Fruit fly (Drosophila melanogaster) whole organism, embryonic: Measurements from ENCODE around the gene dob.

ENCODE experiments used
- Abd-B ChIP-seq: fragments of 200-800 bp; sonication (Bioruptor generic); optimal IDR thresholded peaks from 2 replicates; lab custom pipeline; 2018; ENCODE audit warnings: missing biosample characterization, mild to moderate bottlenecking, missing genetic modification characterization, moderate library complexity
- CG10654 ChIP-seq: fragments of 200-800 bp; sonication (Bioruptor generic); optimal IDR thresholded peaks from 2 replicates; lab custom pipeline; 2016; ENCODE audit warnings: missing biosample characterization, missing genetic modification characterization
- CG6254 ChIP-seq: fragments of 200-800 bp; sonication (Bioruptor generic); optimal IDR thresholded peaks from 3 replicates; lab custom pipeline; 2017; ENCODE audit warnings: mild to moderate bottlenecking, missing biosample characterization, missing genetic modification reagents, missing genetic modification characterization
- CG9215 ChIP-seq: fragments of 200-800 bp; sonication (Bioruptor generic); IDR thresholded peaks from 2 replicates; pipeline ENCODE4 v1.3.6; 2022; ENCODE audit warnings: missing biosample characterization, missing genetic modification characterization
- Gug ChIP-seq: fragments of 200-800 bp; sonication (Bioruptor generic); IDR thresholded peaks from 4 replicates; pipeline ENCODE4 v1.3.6; 2022; ENCODE audit warnings: missing biosample characterization, missing genetic modification characterization
- H15 ChIP-seq: fragments of 200-800 bp; sonication (Bioruptor generic); IDR thresholded peaks from 3 replicates; pipeline ENCODE4 v1.3.6; 2022; ENCODE audit warnings: missing biosample characterization, missing genetic modification characterization
- bbx ChIP-seq: fragments of 200-800 bp; sonication (Bioruptor generic); IDR thresholded peaks from 2 replicates; pipeline ENCODE4 v1.3.6; 2022; ENCODE audit warnings: missing biosample characterization, missing genetic modification characterization; ENCODE audit not compliant: partially characterized antibody
- ftz-f1 ChIP-seq: fragments of 200-800 bp; sonication (Bioruptor generic); optimal IDR thresholded peaks from 2 replicates; lab custom pipeline; 2016; ENCODE audit warnings: missing biosample characterization, missing genetic modification characterization
- tx ChIP-seq: fragments of 200-800 bp; sonication (Bioruptor generic); optimal IDR thresholded peaks from 2 replicates; lab custom pipeline; 2016; ENCODE audit warnings: missing biosample characterization, missing genetic modification characterization

- TF ChIP-seq ftz-f1 (GFP tag; lab: Kevin White, UChicago): no peak
- no peak for TF ChIP-seq Abd-B (GFP tag; lab: Kevin White, UChicago)
- TF ChIP-seq CG6254 (GFP tag; lab: Kevin White, UChicago): no peak
- TF ChIP-seq Gug (GFP tag; lab: Robert Waterston, UW): no peak
- TF ChIP-seq CG9215 (GFP tag; lab: Robert Waterston, UW): no peak
- no peak for TF ChIP-seq CG10654 (GFP tag; lab: Kevin White, UChicago)
- no peak for TF ChIP-seq bbx (GFP tag; lab: Robert Waterston, UW)
- no peak for TF ChIP-seq tx (GFP tag; lab: Kevin White, UChicago)
- no peak for TF ChIP-seq H15 (GFP tag; lab: Robert Waterston, UW)
Measured at dm6 chrX:15025737-15026136, 41.1 kb upstream of the dob start.
